Fruit fly (Drosophila melanogaster): ENCODE measurements around the gene Toll-4.

- peak; percentile 54 for TF ChIP-seq Sp1 (GFP tag; optimal IDR thresholded peaks at IDR 0.05)
- TF ChIP-seq psq (GFP tag; optimal IDR thresholded peaks at IDR 0.05): peak; percentile 19
- TF ChIP-seq lola (GFP tag; optimal IDR thresholded peaks at IDR 0.05): no peak
- no peak for TF ChIP-seq Myc (optimal IDR thresholded peaks at IDR 0.05)
- TF ChIP-seq Dif (GFP tag; optimal IDR thresholded peaks at IDR 0.05; ENCODE audit: partially characterized antibody): no peak
- TF ChIP-seq dmrt93B (GFP tag; optimal IDR thresholded peaks at IDR 0.05): no peak
- no peak for TF ChIP-seq br (GFP tag; optimal IDR thresholded peaks at IDR 0.05)
- no peak for TF ChIP-seq CG32264 (GFP tag; optimal IDR thresholded peaks at IDR 0.05)
- no peak for TF ChIP-seq usp (GFP tag; optimal IDR thresholded peaks at IDR 0.05)
- peak; percentile 37 for TF ChIP-seq rgr (GFP tag; optimal IDR thresholded peaks at IDR 0.05)
- no peak for TF ChIP-seq pan (optimal IDR thresholded peaks at IDR 0.05)
- TF ChIP-seq jim (GFP tag; optimal IDR thresholded peaks at IDR 0.05): no peak
- peak; percentile 33 for TF ChIP-seq fru (GFP tag; optimal IDR thresholded peaks at IDR 0.05)
These were observed 49.3 kb downstream of the Toll-4 start for dm6 chr2L:9133169-9133568.
